Fruit fly (Drosophila melanogaster): ENCODE data around the gene CG43798.

The CG43798 gene

dm6 chr2L:4648804-4649203, 2.0 kb downstream of the CG43798 start (continued):
- TF ChIP-seq pdm3 (GFP tag; optimal IDR thresholded peaks at IDR 0.05) (peak; percentile 55), Smox (GFP tag; optimal IDR thresholded peaks at IDR 0.05) (peak; percentile 39), CG3919 (GFP tag; optimal IDR thresholded peaks at IDR 0.05) (peak; percentile 62), fd59A (GFP tag; optimal IDR thresholded peaks at IDR 0.05) (no peak), CG6792 (GFP tag; optimal IDR thresholded peaks at IDR 0.05) (peak; percentile 34), Lpt (GFP tag; optimal IDR thresholded peaks at IDR 0.05) (peak; percentile 26), CG11902 (GFP tag; optimal IDR thresholded peaks at IDR 0.05) (no peak), Gug (GFP tag; IDR thresholded peaks at IDR 0.05) (0 out of 2 replicates have a peak, but pooled peaks have one; percentile 22), Met (GFP tag; optimal IDR thresholded peaks at IDR 0.05) (peak; percentile 68), esn (GFP tag; optimal IDR thresholded peaks at IDR 0.05) (peak; percentile 61), Sox14 (GFP tag; optimal IDR thresholded peaks at IDR 0.05) (peak; percentile 72)

DNA sequence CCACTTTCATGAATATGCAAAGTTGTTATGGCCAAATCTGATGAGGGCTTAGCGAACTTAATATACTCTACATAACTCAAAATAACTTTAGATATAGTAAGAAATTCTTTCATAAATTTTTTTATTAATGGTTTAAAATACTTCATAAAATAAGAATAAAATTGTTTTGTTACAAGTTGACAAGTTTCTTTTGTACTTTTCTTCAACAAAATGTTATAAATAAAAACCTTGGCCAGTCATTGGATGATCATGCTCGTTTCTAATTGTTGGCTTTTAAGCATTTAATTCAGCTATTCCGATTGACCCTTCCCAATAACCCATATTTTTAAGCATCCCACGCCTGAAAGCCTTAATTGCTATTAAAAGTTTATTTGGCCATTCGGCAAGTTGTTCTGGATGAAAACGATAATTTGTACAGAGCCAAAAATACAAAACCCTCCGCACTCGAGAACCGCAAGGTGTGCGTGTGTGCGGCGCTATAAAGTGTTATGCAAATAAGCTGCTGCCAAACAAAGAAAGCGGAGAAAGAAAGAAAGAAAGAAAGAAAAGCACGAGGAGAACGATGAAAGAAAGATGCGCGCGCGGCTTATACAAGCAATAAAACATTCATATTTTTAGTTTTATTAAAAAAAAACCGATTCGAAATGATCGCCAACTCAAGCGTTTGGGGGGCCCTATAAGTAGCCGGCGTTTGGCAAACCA, 4.1 kb downstream of the CG43798 start, which contains the start of gene CG3355:
CG3355 (plus strand) TSS at position 652 of the 702 bp plus-strand sequence.
- no peak for TF ChIP-seq CG10631 (GFP tag; optimal IDR thresholded peaks at IDR 0.05)
- TF ChIP-seq Sox102F (GFP tag; optimal IDR thresholded peaks at IDR 0.05) = peak; percentile 13
- TF ChIP-seq Met (GFP tag; optimal IDR thresholded peaks at IDR 0.05) = peak; percentile 20
- TF ChIP-seq lz (GFP tag; optimal IDR thresholded peaks at IDR 0.05) = peak; percentile 23
- no peak for TF ChIP-seq eg (GFP tag; IDR thresholded peaks at IDR 0.05)
- peak; percentile 20 for TF ChIP-seq Smox (GFP tag; optimal IDR thresholded peaks at IDR 0.05)
- TF ChIP-seq OdsH (GFP tag; optimal IDR thresholded peaks at IDR 0.05) = no peak
- TF ChIP-seq CG6163 (GFP tag; IDR thresholded peaks at IDR 0.05) = no peak
- no peak for TF ChIP-seq spab (GFP tag; optimal IDR thresholded peaks at IDR 0.05)
- TF ChIP-seq topi (GFP tag; optimal IDR thresholded peaks at IDR 0.05) = peak; percentile 18
- peak; percentile 52 for TF ChIP-seq esn (GFP tag; optimal IDR thresholded peaks at IDR 0.05)
- peak; percentile 10 for TF ChIP-seq cyc (GFP tag; optimal IDR thresholded peaks at IDR 0.05)
- TF ChIP-seq CG15336 (GFP tag; IDR thresholded peaks at IDR 0.05) = no peak
- TF ChIP-seq CG11902 (GFP tag; optimal IDR thresholded peaks at IDR 0.05) = peak; percentile 2
- peak; percentile 40 for TF ChIP-seq Hr39 (GFP tag; optimal IDR thresholded peaks at IDR 0.05)
- no peak for TF ChIP-seq CG32006 (GFP tag; optimal IDR thresholded peaks at IDR 0.05)
- peak; percentile 29 for TF ChIP-seq CG31627 (GFP tag; optimal IDR thresholded peaks at IDR 0.05)
- TF ChIP-seq svp (GFP tag) = peak; percentile 81
- no peak for TF ChIP-seq achi (GFP tag; optimal IDR thresholded peaks at IDR 0.05)
- TF ChIP-seq CG3919 (GFP tag; optimal IDR thresholded peaks at IDR 0.05) = peak; percentile 0
- TF ChIP-seq Eip78C (GFP tag) = peak; percentile 67
- no peak for TF ChIP-seq Gug (GFP tag; IDR thresholded peaks at IDR 0.05)
- TF ChIP-seq Blimp-1 (GFP tag; optimal IDR thresholded peaks at IDR 0.05) = peak; percentile 21

dm6 chr2L:4660932-4661331, 14.1 kb downstream of the CG43798 start:
- TF ChIP-seq CG15336 (GFP tag; IDR thresholded peaks at IDR 0.05) (no peak), CG32006 (GFP tag; optimal IDR thresholded peaks at IDR 0.05) (no peak), fkh (GFP tag; optimal IDR thresholded peaks at IDR 0.05) (no peak), fd85E (GFP tag; optimal IDR thresholded peaks at IDR 0.05) (no peak), Ets21C (GFP tag; optimal IDR thresholded peaks at IDR 0.05) (no peak), OdsH (GFP tag; optimal IDR thresholded peaks at IDR 0.05) (no peak), CG10631 (GFP tag; optimal IDR thresholded peaks at IDR 0.05) (no peak), CG16779 (tag; optimal IDR thresholded peaks at IDR 0.05) (no peak), Eip75B (GFP tag; optimal IDR thresholded peaks at IDR 0.05) (no peak), CG6276 (GFP tag; optimal IDR thresholded peaks at IDR 0.05) (no peak), CG8119 (GFP tag; IDR thresholded peaks at IDR 0.05) (no peak), fd59A (GFP tag; optimal IDR thresholded peaks at IDR 0.05) (no peak), CG11902 (GFP tag; optimal IDR thresholded peaks at IDR 0.05) (no peak), net (GFP tag; optimal IDR thresholded peaks at IDR 0.05) (no peak)

DNA sequence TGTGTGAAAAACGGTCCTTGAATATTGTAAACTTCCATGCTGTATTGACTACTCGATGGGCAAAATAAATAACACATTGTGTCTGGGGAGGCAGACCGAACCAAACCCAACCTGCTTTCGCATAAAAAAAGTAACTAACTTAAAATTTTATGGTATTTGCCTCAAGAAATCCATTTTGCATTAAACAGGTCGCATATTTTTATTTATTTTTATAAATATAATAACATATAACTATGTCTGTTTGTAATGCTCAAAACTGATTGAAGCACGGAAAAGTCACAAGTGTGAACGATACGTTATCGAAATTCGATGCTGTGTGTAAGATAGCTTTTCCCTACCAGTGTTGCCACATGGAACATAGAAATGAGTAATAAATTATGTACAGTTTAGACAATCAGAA, 35.5 kb downstream of the CG43798 start, which contains the start of gene CG11929:
CG11929 (plus strand) TSS at position 301 of the 400 bp plus-strand sequence.
- TF ChIP-seq CG9139 (GFP tag; optimal IDR thresholded peaks at IDR 0.05) (no peak), CG11902 (GFP tag; optimal IDR thresholded peaks at IDR 0.05) (no peak), CG8632 (GFP tag; optimal IDR thresholded peaks at IDR 0.05) (no peak), vri (GFP tag; optimal IDR thresholded peaks at IDR 0.05) (no peak), CG7368 (GFP tag; optimal IDR thresholded peaks at IDR 0.05) (no peak), Sox15 (GFP tag; optimal IDR thresholded peaks at IDR 0.05) (no peak), CG8119 (GFP tag; IDR thresholded peaks at IDR 0.05) (no peak), CG6792 (GFP tag; optimal IDR thresholded peaks at IDR 0.05) (no peak), Sox102F (GFP tag; optimal IDR thresholded peaks at IDR 0.05) (no peak), CG11294 (GFP tag; IDR thresholded peaks at IDR 0.05) (no peak)
